Worm (Caenorhabditis elegans) whole organism, mixed stage, embryonic: ENCODE results near the gene ncx-9.

Source experiments
- M03D4.4 ChIP-seq: sonication (generic microtip); optimal IDR thresholded peaks from 2 replicates; lab custom pipeline; 2017; ENCODE audit warnings: mild to moderate bottlenecking, missing genetic modification characterization, missing compliant biosample characterization
- bed-3 ChIP-seq: fragments of 200-800 bp; sonication (Bioruptor generic); optimal IDR thresholded peaks from 3 replicates; lab custom pipeline; 2018; ENCODE audit warnings: mild to moderate bottlenecking, missing genetic modification characterization, moderate library complexity, missing compliant biosample characterization
- blmp-1 ChIP-seq: fragments of 150-350 bp; optimal IDR thresholded peaks from 2 replicates; lab custom pipeline; 2014; ENCODE audit warnings: missing biosample characterization, missing genetic modification characterization
- ceh-39 ChIP-seq: fragments of 150-350 bp; optimal IDR thresholded peaks from 2 replicates; lab custom pipeline; 2014; ENCODE audit warnings: missing biosample characterization, missing genetic modification characterization
- ceh-43 ChIP-seq: fragments of 200-800 bp; sonication (Bioruptor generic); optimal IDR thresholded peaks from 2 replicates; lab custom pipeline; 2018; ENCODE audit warnings: mild to moderate bottlenecking, missing genetic modification characterization, moderate library complexity, missing compliant biosample characterization
- ceh-83 ChIP-seq: fragments of 200-800 bp; sonication (Bioruptor generic); optimal IDR thresholded peaks from 2 replicates; lab custom pipeline; 2018; ENCODE audit warnings: mild to moderate bottlenecking, missing genetic modification characterization, missing compliant biosample characterization
- ces-1 ChIP-seq: fragments of 150-350 bp; optimal IDR thresholded peaks from 2 replicates; lab custom pipeline; 2014; ENCODE audit warnings: missing biosample characterization, missing genetic modification reagents, missing genetic modification characterization
- cnd-1 ChIP-seq: fragments of 200-800 bp; sonication (Bioruptor generic); optimal IDR thresholded peaks from 2 replicates; lab custom pipeline; 2018; ENCODE audit warnings: mild to moderate bottlenecking, missing genetic modification characterization, missing compliant biosample characterization
- elt-1 ChIP-seq: sonication (generic microtip); optimal IDR thresholded peaks from 2 replicates; lab custom pipeline; 2017; ENCODE audit warnings: missing genetic modification characterization, mild to moderate bottlenecking, missing compliant biosample characterization, antibody characterized with exemption, moderate library complexity, borderline replicate concordance; ENCODE audit not compliant: insufficient read depth
- elt-3 ChIP-seq: fragments of 150-350 bp; optimal IDR thresholded peaks from 2 replicates; lab custom pipeline; 2014; ENCODE audit warnings: missing biosample characterization, missing genetic modification characterization
- ham-2 ChIP-seq: fragments of 200-800 bp; sonication (Bioruptor generic); optimal IDR thresholded peaks from 2 replicates; lab custom pipeline; 2018; ENCODE audit warnings: mild to moderate bottlenecking, missing genetic modification characterization, missing compliant biosample characterization
- hlh-1 ChIP-seq: fragments of 150-350 bp; optimal IDR thresholded peaks from 2 replicates; lab custom pipeline; 2014; ENCODE audit warnings: missing biosample characterization, missing genetic modification reagents, missing genetic modification characterization
- lin-13 ChIP-seq: fragments of 150-350 bp; optimal IDR thresholded peaks from 2 replicates; lab custom pipeline; 2014; ENCODE audit warnings: missing biosample characterization, missing genetic modification characterization
- lin-32 ChIP-seq: fragments of 200-800 bp; sonication (Bioruptor generic); optimal IDR thresholded peaks from 2 replicates; lab custom pipeline; 2018; ENCODE audit warnings: mild to moderate bottlenecking, missing genetic modification characterization, missing compliant biosample characterization
- lsy-2 ChIP-seq: fragments of 150-350 bp; optimal IDR thresholded peaks from 2 replicates; lab custom pipeline; 2014; ENCODE audit warnings: missing biosample characterization, missing genetic modification characterization
- mab-5 ChIP-seq: fragments of 150-350 bp; optimal IDR thresholded peaks from 2 replicates; lab custom pipeline; 2014; ENCODE audit warnings: missing biosample characterization, missing genetic modification characterization
- mep-1 ChIP-seq: fragments of 150-350 bp; optimal IDR thresholded peaks from 2 replicates; lab custom pipeline; 2017; ENCODE audit warnings: missing biosample characterization, missing genetic modification reagents, missing genetic modification characterization, inconsistent platforms
- mls-2 ChIP-seq: sonication (generic microtip); optimal IDR thresholded peaks from 2 replicates; lab custom pipeline; 2016; ENCODE audit warnings: mild to moderate bottlenecking, missing genetic modification characterization, moderate library complexity, missing compliant biosample characterization
- nhr-12 ChIP-seq: fragments of 150-350 bp; optimal IDR thresholded peaks from 2 replicates; lab custom pipeline; 2014; ENCODE audit warnings: missing biosample characterization, missing genetic modification characterization
- nhr-2 ChIP-seq: fragments of 150-350 bp; optimal IDR thresholded peaks from 2 replicates; lab custom pipeline; 2014; ENCODE audit warnings: missing biosample characterization, missing genetic modification characterization
- nhr-237 ChIP-seq: fragments of 150-350 bp; optimal IDR thresholded peaks from 2 replicates; lab custom pipeline; 2014; ENCODE audit warnings: missing biosample characterization, missing genetic modification characterization
- nhr-28 ChIP-seq: fragments of 150-350 bp; optimal IDR thresholded peaks from 2 replicates; lab custom pipeline; 2014; ENCODE audit warnings: missing biosample characterization, missing genetic modification characterization
- nhr-76 ChIP-seq: sonication (generic microtip); optimal IDR thresholded peaks from 2 replicates; lab custom pipeline; 2017; ENCODE audit warnings: missing biosample characterization, missing genetic modification characterization
- sem-2 ChIP-seq: fragments of 200-800 bp; sonication (Bioruptor generic); optimal IDR thresholded peaks from 2 replicates; lab custom pipeline; 2018; ENCODE audit warnings: mild to moderate bottlenecking, missing genetic modification characterization, missing compliant biosample characterization
- snpc-4 ChIP-seq: fragments of 150-350 bp; optimal IDR thresholded peaks from 2 replicates; lab custom pipeline; 2014; ENCODE audit warnings: missing biosample characterization, missing genetic modification characterization
- sptf-1 ChIP-seq: sonication (generic microtip); optimal IDR thresholded peaks from 2 replicates; lab custom pipeline; 2017; ENCODE audit warnings: mild to moderate bottlenecking, missing genetic modification characterization, moderate library complexity, missing compliant biosample characterization
- tbx-8 ChIP-seq: fragments of 200-800 bp; sonication (Bioruptor generic); optimal IDR thresholded peaks from 2 replicates; lab custom pipeline; 2018; ENCODE audit warnings: mild to moderate bottlenecking, missing genetic modification characterization, moderate library complexity, missing compliant biosample characterization
- unc-120 ChIP-seq: sonication (generic microtip); optimal IDR thresholded peaks from 2 replicates; lab custom pipeline; 2017; ENCODE audit warnings: missing genetic modification characterization, missing compliant biosample characterization; ENCODE audit not compliant: poor library complexity, severe bottlenecking
- unc-39 ChIP-seq: fragments of 150-350 bp; optimal IDR thresholded peaks from 2 replicates; lab custom pipeline; 2014; ENCODE audit warnings: missing biosample characterization, missing genetic modification characterization
- unc-62 ChIP-seq: fragments of 150-350 bp; optimal IDR thresholded peaks from 2 replicates; lab custom pipeline; 2014; ENCODE audit warnings: missing biosample characterization, missing genetic modification reagents, missing genetic modification characterization
- zip-8 ChIP-seq: fragments of 150-350 bp; optimal IDR thresholded peaks from 2 replicates; lab custom pipeline; 2014; ENCODE audit warnings: missing biosample characterization, missing genetic modification characterization
- ztf-11 ChIP-seq: fragments of 150-350 bp; optimal IDR thresholded peaks from 2 replicates; lab custom pipeline; 2014; ENCODE audit warnings: missing biosample characterization, missing genetic modification characterization

ncx-9 gene

ce11 chrV:4968775-4969174 lies 26.3 kb downstream of the ncx-9 start:
- peak; percentile 39 for TF ChIP-seq hlh-1 (tag; lab: Kevin White, UChicago)
- peak; percentile 97 for TF ChIP-seq elt-1 (tag; lab: Kevin White, UChicago)
- TF ChIP-seq lsy-2 (tag; lab: Kevin White, UChicago) = no peak
- TF ChIP-seq elt-3 (tag; lab: Kevin White, UChicago) = no peak
- TF ChIP-seq blmp-1 (tag; lab: Kevin White, UChicago) = no peak
- no peak for TF ChIP-seq mab-5 (tag; lab: Kevin White, UChicago)
- TF ChIP-seq nhr-76 (tag; lab: Kevin White, UChicago) = no peak
- TF ChIP-seq lin-32 = peak; percentile 45
- TF ChIP-seq nhr-2 = peak; percentile 47
- TF ChIP-seq ceh-39 (tag; lab: Kevin White, UChicago) = no peak
- TF ChIP-seq snpc-4 (tag; lab: Kevin White, UChicago) = no peak
- no peak for TF ChIP-seq sptf-1
- TF ChIP-seq nhr-237 = no peak

ce11 chrV:4967238-4967637 lies 27.8 kb downstream of the ncx-9 start:
- TF ChIP-seq unc-39 (tag; lab: Kevin White, UChicago) (peak; percentile 66), ceh-39 (tag; lab: Kevin White, UChicago) (no peak), ceh-83 (no peak), nhr-2 (peak; percentile 52), ceh-43 (GFP tag; lab: Kevin White, UChicago) (peak; percentile 71), ces-1 (GFP tag; lab: Kevin White, UChicago) (peak; percentile 96), lin-13 (tag; lab: Kevin White, UChicago) (no peak), mls-2 (tag; lab: Kevin White, UChicago) (peak; percentile 57), bed-3 (GFP tag; lab: Kevin White, UChicago) (no peak), unc-120 (tag; lab: Kevin White, UChicago) (peak; percentile 9), cnd-1 (tag; lab: Kevin White, UChicago) (peak; percentile 28), unc-62 (peak; percentile 20), lin-32 (no peak), sptf-1 (peak; percentile 38), mep-1 (tag; lab: Kevin White, UChicago) (no peak)

DNA sequence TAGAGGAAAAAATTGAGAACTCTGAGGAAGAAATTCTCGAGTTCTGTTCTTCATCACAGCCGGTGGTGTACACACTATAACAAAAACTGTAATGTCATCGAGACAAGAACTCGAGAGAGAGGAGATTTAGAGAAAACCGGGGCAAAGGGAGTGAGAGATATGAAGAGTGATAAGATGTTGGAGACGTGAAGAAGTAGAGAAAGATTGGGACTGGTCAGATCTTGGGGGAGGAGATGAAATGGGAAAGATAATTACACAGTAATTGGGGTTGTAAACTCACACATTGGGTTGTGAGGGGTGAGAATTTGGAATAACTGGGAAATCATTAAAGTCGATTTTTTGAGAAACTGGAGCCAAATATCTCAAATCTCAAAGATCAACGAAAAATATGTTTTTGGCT lies 29.3 kb downstream of the ncx-9 start:
- TF ChIP-seq ceh-43 (GFP tag; lab: Kevin White, UChicago) (no peak), elt-1 (tag; lab: Kevin White, UChicago) (peak; percentile 89), unc-62 (peak; percentile 7), sptf-1 (peak; percentile 21)

DNA sequence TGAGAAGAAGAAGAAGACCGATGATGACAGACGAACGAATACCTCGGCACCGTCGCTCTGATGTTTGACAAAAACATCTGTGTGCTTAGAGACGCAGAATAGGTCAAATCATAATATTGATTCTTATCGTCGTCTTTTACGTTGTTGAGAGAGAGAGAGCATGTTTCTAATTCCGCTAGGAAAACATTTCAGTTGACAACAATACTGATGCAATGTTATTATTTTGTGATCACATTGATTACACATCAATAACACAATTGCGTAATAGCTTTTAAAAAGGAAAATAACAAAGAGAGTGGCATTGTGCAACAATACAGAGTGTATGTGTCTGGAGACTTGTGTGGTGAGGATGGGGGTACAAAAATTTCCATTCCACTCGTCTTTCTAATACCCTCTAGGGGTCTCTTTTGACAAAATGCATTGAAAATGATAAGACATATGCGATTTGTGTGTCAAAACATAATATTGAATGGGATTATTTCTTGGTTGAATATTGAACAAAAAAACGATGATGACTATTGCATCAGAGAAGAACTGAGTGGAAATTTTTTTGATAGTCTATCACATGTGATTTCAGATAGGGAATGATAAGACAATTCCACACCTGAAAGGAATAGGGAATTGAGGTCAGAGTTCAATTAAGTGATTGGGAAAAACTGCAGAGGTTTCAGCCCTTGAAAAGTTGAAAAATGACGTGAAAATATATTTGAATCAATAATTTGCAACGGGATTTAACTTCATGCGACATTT lies 30.2 kb downstream of the ncx-9 start:
- peak; percentile 98 for TF ChIP-seq zip-8 (tag; lab: Kevin White, UChicago)
- TF ChIP-seq ceh-83 = no peak
- TF ChIP-seq, all 35 proteins: peak for 1

DNA sequence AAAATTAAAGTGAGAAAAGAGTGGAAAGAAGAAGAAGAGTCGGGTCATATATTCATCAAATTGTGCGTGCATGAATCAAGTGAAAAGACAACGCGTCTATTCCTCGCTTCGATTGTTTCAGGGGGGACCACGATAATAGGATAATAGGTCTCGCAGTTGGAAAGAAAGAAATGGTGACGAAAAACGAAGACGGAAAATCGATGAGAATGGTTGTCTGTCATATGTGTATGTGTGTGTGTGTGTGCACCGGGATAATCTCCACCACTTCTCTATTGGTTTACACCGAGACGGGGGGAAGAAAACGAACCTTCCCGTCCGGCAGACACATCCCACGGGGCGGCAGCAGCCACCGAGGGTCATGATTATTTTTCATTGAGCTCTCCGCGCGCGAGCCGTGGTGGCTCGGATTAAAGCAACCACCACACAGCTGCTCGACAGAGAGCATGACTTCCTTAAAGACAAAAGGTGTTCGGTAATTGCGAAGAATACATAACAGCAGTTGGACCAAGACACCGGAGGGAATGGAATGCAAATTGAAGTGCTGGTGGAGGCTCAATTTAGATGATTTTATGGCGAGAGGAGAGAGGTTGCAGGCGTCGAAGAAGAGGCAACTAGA lies 30.9 kb downstream of the ncx-9 start:
- TF ChIP-seq sem-2 (GFP tag; lab: Kevin White, UChicago) (no peak), lin-32 (peak; percentile 78), unc-62 (peak; percentile 63), nhr-12 (tag; lab: Kevin White, UChicago) (no peak), nhr-28 (tag; lab: Kevin White, UChicago) (no peak), ces-1 (GFP tag; lab: Kevin White, UChicago) (no peak), M03D4.4 (peak; percentile 64), lin-13 (tag; lab: Kevin White, UChicago) (no peak), mep-1 (tag; lab: Kevin White, UChicago) (no peak), hlh-1 (tag; lab: Kevin White, UChicago) (peak; percentile 69), sptf-1 (peak; percentile 76), bed-3 (GFP tag; lab: Kevin White, UChicago) (no peak), ceh-43 (GFP tag; lab: Kevin White, UChicago) (peak; percentile 2), blmp-1 (tag; lab: Kevin White, UChicago) (no peak), mls-2 (tag; lab: Kevin White, UChicago) (peak; percentile 74), elt-1 (tag; lab: Kevin White, UChicago) (no peak), tbx-8 (GFP tag; lab: Kevin White, UChicago) (no peak), cnd-1 (tag; lab: Kevin White, UChicago) (peak; percentile 78), unc-39 (tag; lab: Kevin White, UChicago) (no peak), ceh-83 (no peak), unc-120 (tag; lab: Kevin White, UChicago) (peak; percentile 70), zip-8 (tag; lab: Kevin White, UChicago) (no peak), nhr-76 (tag; lab: Kevin White, UChicago) (no peak), ham-2 (GFP tag; lab: Kevin White, UChicago) (peak; percentile 53), nhr-237 (no peak), ceh-39 (tag; lab: Kevin White, UChicago) (no peak), nhr-2 (peak; percentile 72), mab-5 (tag; lab: Kevin White, UChicago) (no peak), elt-3 (tag; lab: Kevin White, UChicago) (no peak), lsy-2 (tag; lab: Kevin White, UChicago) (no peak), ztf-11 (tag; lab: Kevin White, UChicago) (peak; percentile 73)
